Fruit fly (Drosophila melanogaster) whole organism, wandering third instar larva: ENCODE data around the gene SMC1.

Experiments used
- HLH106 ChIP-seq: fragments of 200-800 bp; optimal IDR thresholded peaks from 3 replicates; lab custom pipeline; 2019; ENCODE audit warnings: missing biosample characterization, mild to moderate bottlenecking, missing genetic modification characterization, moderate library complexity
- Hr83 ChIP-seq: fragments of 200-300 bp; sonication (Bioruptor generic); optimal IDR thresholded peaks from 2 replicates; lab custom pipeline; 2016; ENCODE audit warnings: missing biosample characterization, mild to moderate bottlenecking, missing genetic modification characterization, moderate library complexity; ENCODE audit not compliant: poor library complexity, severe bottlenecking
- Jra ChIP-seq: sonication (Bioruptor generic); optimal IDR thresholded peaks from 2 replicates; lab custom pipeline; 2016; ENCODE audit warnings: missing biosample characterization, missing genetic modification characterization
- OdsH ChIP-seq: fragments of 200-800 bp; sonication (Bioruptor generic); optimal IDR thresholded peaks from 2 replicates; lab custom pipeline; 2016; ENCODE audit warnings: missing biosample characterization, mild to moderate bottlenecking, missing genetic modification characterization
- brk ChIP-seq: fragments of 200-800 bp; sonication (Bioruptor generic); optimal IDR thresholded peaks from 2 replicates; lab custom pipeline; 2016; ENCODE audit warnings: missing biosample characterization, mild to moderate bottlenecking, missing genetic modification characterization
- h ChIP-seq: fragments of 200-800 bp; sonication (Bioruptor generic); optimal IDR thresholded peaks from 3 replicates; lab custom pipeline; 2016; ENCODE audit warnings: missing biosample characterization, mild to moderate bottlenecking, missing genetic modification characterization
- lola ChIP-seq: fragments of >200 bp; optimal IDR thresholded peaks from 2 replicates; lab custom pipeline; 2017; ENCODE audit warnings: missing biosample characterization, missing genetic modification characterization
- pan ChIP-seq: fragments of >200 bp; optimal IDR thresholded peaks from 2 replicates; lab custom pipeline; 2017
- sv ChIP-seq: fragments of 200-800 bp; sonication (Bioruptor generic); optimal IDR thresholded peaks from 3 replicates; lab custom pipeline; 2016; ENCODE audit warnings: missing biosample characterization, missing genetic modification characterization
- tai ChIP-seq: sonication (Bioruptor generic); optimal IDR thresholded peaks from 2 replicates; lab custom pipeline; 2016; ENCODE audit warnings: missing biosample characterization, missing genetic modification characterization
- usp ChIP-seq: fragments of >200 bp; optimal IDR thresholded peaks from 2 replicates; lab custom pipeline; 2017; ENCODE audit warnings: missing biosample characterization, missing genetic modification characterization
- woc ChIP-seq: sonication (Bioruptor generic); optimal IDR thresholded peaks from 2 replicates; lab custom pipeline; 2016; ENCODE audit warnings: missing biosample characterization, mild to moderate bottlenecking, missing genetic modification characterization

DNA sequence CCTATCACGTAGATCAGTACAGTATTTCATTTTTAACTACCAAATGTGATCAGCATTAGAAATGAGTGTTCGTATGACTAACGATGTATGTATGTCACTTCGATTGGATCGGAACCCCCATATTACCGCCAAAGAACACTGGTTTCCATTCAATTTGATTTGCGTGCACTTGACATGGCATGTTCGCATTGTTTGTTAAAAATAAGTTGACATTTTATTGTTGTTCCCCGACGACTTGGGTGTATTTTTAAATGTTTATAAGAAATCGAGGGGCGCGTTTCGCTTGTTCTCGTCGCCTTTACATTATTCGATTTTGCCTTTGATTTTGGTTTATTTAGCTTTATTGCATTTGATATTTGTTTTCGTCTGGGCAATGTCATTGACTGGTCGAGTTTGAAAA is 42.6 kb upstream of the SMC1 start:
- no peak for TF ChIP-seq Hr83 (GFP tag; lab: Kevin White, UChicago)
- no peak for TF ChIP-seq Jra (GFP tag; lab: Kevin White, UChicago)
- TF ChIP-seq OdsH (GFP tag; lab: Kevin White, UChicago), result no peak
- TF ChIP-seq tai (GFP tag; lab: Kevin White, UChicago), result no peak
- no peak for TF ChIP-seq HLH106 (tag; lab: Kevin White, UChicago)
- TF ChIP-seq usp (GFP tag; lab: Kevin White, UChicago), result no peak
- TF ChIP-seq h, result no peak
- TF ChIP-seq lola (GFP tag; lab: Kevin White, UChicago), result no peak
- TF ChIP-seq brk (GFP tag; lab: Kevin White, UChicago), result no peak
- no peak for TF ChIP-seq pan
- TF ChIP-seq sv (GFP tag; lab: Kevin White, UChicago), result no peak
- no peak for TF ChIP-seq woc
